Worm (Caenorhabditis elegans): ENCODE results near the gene Y97E10AR.2.

Gene Y97E10AR.2

ce11 chrV:8044957-8045356, 49.0 kb downstream of the Y97E10AR.2 start:
- no peak for TF ChIP-seq unc-39 (tag; optimal IDR thresholded peaks at IDR 0.05)
- TF ChIP-seq mes-2 (tag; optimal IDR thresholded peaks at IDR 0.05; ENCODE audit: poor library complexity, severe bottlenecking) = peak; percentile 3
- TF ChIP-seq nhr-111 (GFP tag; optimal IDR thresholded peaks at IDR 0.05) = no peak
- peak; percentile 16 for TF ChIP-seq nhr-28 (tag; optimal IDR thresholded peaks at IDR 0.05)
- TF ChIP-seq hlh-11 (tag; optimal IDR thresholded peaks at IDR 0.05) = peak; percentile 5

- TF ChIP-seq nhr-42 (GFP tag; IDR thresholded peaks at IDR 0.05) (no peak), jun-1 (tag; optimal IDR thresholded peaks at IDR 0.05) (no peak), lim-7 (GFP tag; IDR thresholded peaks at IDR 0.05) (no peak), aly-2 (tag; optimal IDR thresholded peaks at IDR 0.05) (no peak), mes-2 (tag; optimal IDR thresholded peaks at IDR 0.05; ENCODE audit: poor library complexity, severe bottlenecking) (no peak), F37D6.2 (tag; optimal IDR thresholded peaks at IDR 0.05) (no peak)
These were observed 50.7 kb downstream of the Y97E10AR.2 start, which contains the start of gene ZC513.3 for ce11 chrV:8046706-8047105. Gene ZC513.3, plus strand, starts transcription at chrV:8047006.

All from whole organism, L4 larva.